Worm (Caenorhabditis elegans) whole organism, L4 larva: ENCODE results near the gene Y58A7A.2.

Experiments used
- F49E8.2 ChIP-seq: sonication (generic microtip); optimal IDR thresholded peaks from 2 replicates; lab custom pipeline; 2016; ENCODE audit warnings: missing compliant biosample characterization, mild to moderate bottlenecking, missing genetic modification characterization, borderline replicate concordance
- R02D3.7 ChIP-seq: fragments of 150-350 bp; sonication (generic microtip); optimal IDR thresholded peaks from 3 replicates; lab custom pipeline; 2014; ENCODE audit warnings: missing biosample characterization, missing genetic modification characterization
- ZK546.5 ChIP-seq, 2 experiments: sonication (generic microtip); optimal IDR thresholded peaks; 2 replicates each; lab custom pipeline; 2017; ENCODE audit warnings: missing biosample characterization in 2 of 2, missing genetic modification characterization in 2 of 2
- hif-1 ChIP-seq, 2 experiments: sonication (generic microtip); optimal IDR thresholded peaks; 2 replicates each; lab custom pipeline; 2016 to 2017; ENCODE audit warnings: missing compliant biosample characterization in 2 of 2, missing genetic modification characterization in 2 of 2, missing genetic modification reagents in 2 of 2, missing genotype in 2 of 2, mild to moderate bottlenecking in 1 of 2
- lsy-2 ChIP-seq, 2 experiments: fragments of 150-350 bp in 1 of 2; sonication (generic microtip) in 1 of 2; optimal IDR thresholded peaks; 2 replicates each; lab custom pipeline; 2014 to 2017; ENCODE audit warnings: missing biosample characterization in 2 of 2, missing genetic modification characterization in 2 of 2
- pqm-1 ChIP-seq: sonication (generic microtip); optimal IDR thresholded peaks from 2 replicates; lab custom pipeline; 2017; ENCODE audit warnings: missing biosample characterization, missing genetic modification characterization
- sdz-12 ChIP-seq: fragments of 200-800 bp; sonication (Bioruptor generic); optimal IDR thresholded peaks from 2 replicates; lab custom pipeline; 2018; ENCODE audit warnings: mild to moderate bottlenecking, missing genetic modification characterization, missing compliant biosample characterization
- unc-130 ChIP-seq: sonication (generic microtip); optimal IDR thresholded peaks from 2 replicates; lab custom pipeline; 2016; ENCODE audit warnings: missing genetic modification reagents, missing genetic modification characterization, missing compliant biosample characterization
- unc-62 ChIP-seq, 3 experiments: fragments of 150-350 bp in 1 of 3; sonication (generic microtip); optimal IDR thresholded peaks in 2 of 3; peaks in 1 of 3; 1 replicate in 1 of 3; 2 replicates in 2 of 3; lab custom pipeline; 2014 to 2017; ENCODE audit warnings: missing biosample characterization in 3 of 3, missing genetic modification characterization in 3 of 3, missing genetic modification reagents in 3 of 3, missing genotype in 1 of 3
- zag-1 ChIP-seq: fragments of 150-350 bp; optimal IDR thresholded peaks from 2 replicates; lab custom pipeline; 2014; ENCODE audit warnings: missing biosample characterization, missing genetic modification characterization

DNA sequence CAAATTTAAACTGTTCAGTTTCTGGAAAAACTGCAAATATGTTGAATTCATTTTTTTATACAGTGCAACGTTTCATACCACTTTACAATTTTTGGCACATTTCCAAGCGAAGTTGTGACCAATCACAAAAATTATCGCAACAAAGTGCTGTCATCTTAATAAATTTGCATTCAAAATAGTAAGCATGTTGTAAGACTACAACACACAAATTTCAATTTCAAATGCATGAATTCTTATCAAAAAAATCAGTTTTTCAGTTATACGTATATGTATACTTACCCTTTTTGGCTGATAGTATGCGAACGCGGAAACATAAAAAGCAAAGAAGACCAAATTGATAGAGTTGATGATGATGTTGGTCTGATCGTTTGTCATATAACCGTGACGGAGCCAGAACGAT, 41.8 kb downstream of the Y58A7A.2 start:
- no peak for TF ChIP-seq F49E8.2
- TF ChIP-seq ZK546.5 (tag; optimal IDR thresholded peaks at IDR 0.05; lab: Kevin White, UChicago) = no peak
- TF ChIP-seq R02D3.7 = no peak
- TF ChIP-seq pqm-1 (tag; lab: Kevin White, UChicago) = peak; percentile 89
- no peak for TF ChIP-seq hif-1 (tag; optimal IDR thresholded peaks at IDR 0.05; lab: Kevin White, UChicago)
- TF ChIP-seq lsy-2 (tag; optimal IDR thresholded peaks at IDR 0.05; lab: Kevin White, UChicago) = no peak
- TF ChIP-seq zag-1 (tag; lab: Kevin White, UChicago) = no peak
- TF ChIP-seq unc-130 (GFP tag; lab: Kevin White, UChicago) = no peak
- TF ChIP-seq unc-62 (GFP tag; optimal IDR thresholded peaks at IDR 0.05 in 1 of 2; lab: Kevin White, UChicago) = no peak
- TF ChIP-seq unc-62 (tag; optimal IDR thresholded peaks at IDR 0.05; lab: Kevin White, UChicago) = no peak
- TF ChIP-seq sdz-12 (GFP tag; lab: Kevin White, UChicago) = no peak
